Worm (Caenorhabditis elegans) whole organism, L4 larva: ENCODE data around the gene C18H7.1.

Experiments
- F37D6.2 ChIP-seq: sonication (generic microtip); optimal IDR thresholded peaks from 2 replicates; lab custom pipeline; 2016; ENCODE audit warnings: mild to moderate bottlenecking, missing genetic modification characterization, missing compliant biosample characterization
- F44E2.7 ChIP-seq: fragments of 200-800 bp; sonication (Bioruptor generic); IDR thresholded peaks from 2 replicates; pipeline ENCODE4 v2.1.2; 2022; ENCODE audit warnings: missing genetic modification characterization, missing compliant biosample characterization
- F49E8.2 ChIP-seq: sonication (generic microtip); optimal IDR thresholded peaks from 2 replicates; lab custom pipeline; 2016; ENCODE audit warnings: missing compliant biosample characterization, mild to moderate bottlenecking, missing genetic modification characterization, borderline replicate concordance
- R02D3.7 ChIP-seq: fragments of 150-350 bp; sonication (generic microtip); optimal IDR thresholded peaks from 3 replicates; lab custom pipeline; 2014; ENCODE audit warnings: missing biosample characterization, missing genetic modification characterization
- T20F7.1 ChIP-seq: fragments of 200-800 bp; sonication (Bioruptor generic); optimal IDR thresholded peaks from 2 replicates; lab custom pipeline; 2018; ENCODE audit warnings: mild to moderate bottlenecking, missing genetic modification characterization, missing compliant biosample characterization
- Y105C5A.15 ChIP-seq: fragments of 200-800 bp; sonication (Bioruptor generic); IDR thresholded peaks from 2 replicates; pipeline ENCODE4 v1.3.6; 2022; ENCODE audit warnings: missing genetic modification characterization, missing compliant biosample characterization
- Y48G9A.11 ChIP-seq: fragments of 200-800 bp; sonication (Bioruptor generic); IDR thresholded peaks from 2 replicates; pipeline ENCODE4 v1.3.6; 2022; ENCODE audit warnings: missing genetic modification reagents, missing genetic modification characterization, missing compliant biosample characterization
- aly-2 ChIP-seq: sonication (generic microtip); optimal IDR thresholded peaks from 2 replicates; lab custom pipeline; 2018; ENCODE audit warnings: missing biosample characterization, missing genetic modification characterization
- arid-1 ChIP-seq: fragments of 200-800 bp; sonication (Bioruptor generic); conservative IDR thresholded peaks from 2 replicates; pipeline ENCODE4 v1.3.6; 2022; ENCODE audit warnings: missing genetic modification reagents, missing genetic modification characterization, missing compliant biosample characterization
- ceh-20 ChIP-seq: fragments of 200-800 bp; sonication (Bioruptor generic); IDR thresholded peaks from 2 replicates; pipeline ENCODE4 v1.3.6; 2022; ENCODE audit warnings: missing genetic modification reagents, missing genetic modification characterization, missing compliant biosample characterization
- ceh-62 ChIP-seq: sonication (generic microtip); optimal IDR thresholded peaks from 2 replicates; lab custom pipeline; 2017; ENCODE audit warnings: missing biosample characterization, missing genetic modification characterization
- daf-12 ChIP-seq: fragments of 150-350 bp; optimal IDR thresholded peaks from 2 replicates; lab custom pipeline; 2014; ENCODE audit warnings: missing biosample characterization, missing genetic modification reagents, missing genetic modification characterization
- daf-16 ChIP-seq, 3 experiments: sonication (generic microtip); optimal IDR thresholded peaks; 2 replicates each; lab custom pipeline; 2016 to 2017; ENCODE audit warnings: missing genetic modification characterization in 3 of 3, missing genetic modification reagents in 3 of 3, mild to moderate bottlenecking in 2 of 3, missing compliant biosample characterization in 2 of 3, missing biosample characterization in 1 of 3, moderate library complexity in 1 of 3
- daf-19 ChIP-seq: fragments of 200-800 bp; sonication (Bioruptor generic); conservative IDR thresholded peaks from 2 replicates; pipeline ENCODE4 v1.3.6; 2022; ENCODE audit warnings: missing genetic modification characterization, missing compliant biosample characterization
- daf-8 ChIP-seq: fragments of 200-800 bp; sonication (Bioruptor generic); IDR thresholded peaks from 2 replicates; pipeline ENCODE4 v1.3.6; 2022; ENCODE audit warnings: missing genetic modification characterization, missing compliant biosample characterization
- duxl-1 ChIP-seq: sonication (generic microtip); optimal IDR thresholded peaks from 2 replicates; lab custom pipeline; 2016; ENCODE audit warnings: mild to moderate bottlenecking, missing genetic modification characterization, moderate library complexity, missing compliant biosample characterization; ENCODE audit not compliant: poor library complexity
- dve-1 ChIP-seq: sonication (generic microtip); optimal IDR thresholded peaks from 2 replicates; lab custom pipeline; 2017; ENCODE audit warnings: antibody characterized with exemption, mild to moderate bottlenecking, missing genetic modification characterization, missing compliant biosample characterization; ENCODE audit not compliant: insufficient read depth
- hlh-11 ChIP-seq: fragments of 200-800 bp; sonication (Bioruptor generic); optimal IDR thresholded peaks from 2 replicates; lab custom pipeline; 2018; ENCODE audit warnings: mild to moderate bottlenecking, missing genetic modification characterization, missing compliant biosample characterization
- hlh-30 ChIP-seq: sonication (generic microtip); optimal IDR thresholded peaks from 2 replicates; lab custom pipeline; 2017; ENCODE audit warnings: antibody characterized with exemption, mild to moderate bottlenecking, missing genetic modification characterization, missing compliant biosample characterization; ENCODE audit not compliant: insufficient read depth
- lin-13 ChIP-seq: fragments of 150-350 bp; optimal IDR thresholded peaks from 2 replicates; lab custom pipeline; 2014; ENCODE audit warnings: missing biosample characterization, missing genetic modification reagents, missing genetic modification characterization
- lin-15B ChIP-seq: fragments of 150-350 bp; sonication (generic microtip); optimal IDR thresholded peaks from 3 replicates; lab custom pipeline; 2014; ENCODE audit warnings: missing biosample characterization, missing genetic modification characterization
- lin-38 ChIP-seq: fragments of 200-800 bp; sonication (Bioruptor generic); IDR thresholded peaks from 2 replicates; pipeline ENCODE4 v1.3.6; 2022; ENCODE audit warnings: missing genetic modification reagents, missing genetic modification characterization, missing compliant biosample characterization
- lir-3 ChIP-seq: sonication (generic microtip); optimal IDR thresholded peaks from 2 replicates; lab custom pipeline; 2016; ENCODE audit warnings: mild to moderate bottlenecking, missing genetic modification characterization, missing compliant biosample characterization
- madf-9 ChIP-seq: fragments of 200-800 bp; sonication (Bioruptor generic); conservative IDR thresholded peaks from 2 replicates; pipeline ENCODE4 v1.3.6; 2022; ENCODE audit warnings: missing genetic modification reagents, missing genetic modification characterization, missing compliant biosample characterization
- mdt-29 ChIP-seq: fragments of 200-800 bp; sonication (Bioruptor generic); IDR thresholded peaks from 2 replicates; pipeline ENCODE4 v1.3.6; 2022; ENCODE audit warnings: missing genetic modification reagents, missing genetic modification characterization, missing compliant biosample characterization
- mxl-2 ChIP-seq: fragments of 200-800 bp; sonication (Bioruptor generic); conservative IDR thresholded peaks from 2 replicates; pipeline ENCODE4 v1.3.6; 2022; ENCODE audit warnings: missing genetic modification reagents, missing genetic modification characterization, missing compliant biosample characterization
- mxl-3 ChIP-seq: fragments of 200-800 bp; sonication (Bioruptor generic); optimal IDR thresholded peaks from 2 replicates; lab custom pipeline; 2018; ENCODE audit warnings: mild to moderate bottlenecking, missing genetic modification characterization, missing compliant biosample characterization
- nhr-10 ChIP-seq: fragments of 150-350 bp; optimal IDR thresholded peaks from 2 replicates; lab custom pipeline; 2014; ENCODE audit warnings: missing biosample characterization, missing genetic modification characterization
- nhr-111 ChIP-seq: fragments of 200-800 bp; sonication (Bioruptor generic); optimal IDR thresholded peaks from 2 replicates; lab custom pipeline; 2018; ENCODE audit warnings: mild to moderate bottlenecking, missing genetic modification characterization, missing compliant biosample characterization
- nhr-237 ChIP-seq: sonication (generic microtip); optimal IDR thresholded peaks from 2 replicates; lab custom pipeline; 2017; ENCODE audit warnings: missing biosample characterization, missing genetic modification characterization
- nhr-28 ChIP-seq: fragments of 150-350 bp; optimal IDR thresholded peaks from 2 replicates; lab custom pipeline; 2014; ENCODE audit warnings: missing biosample characterization, missing genetic modification characterization
- nhr-42 ChIP-seq: fragments of 200-800 bp; sonication (Bioruptor generic); IDR thresholded peaks from 2 replicates; pipeline ENCODE4 v1.3.6; 2022; ENCODE audit warnings: missing genetic modification characterization, missing compliant biosample characterization
- nhr-48 ChIP-seq: sonication (generic microtip); optimal IDR thresholded peaks from 2 replicates; lab custom pipeline; 2016; ENCODE audit warnings: mild to moderate bottlenecking, missing genetic modification characterization, missing compliant biosample characterization
- nhr-77 ChIP-seq: fragments of 150-350 bp; optimal IDR thresholded peaks from 2 replicates; lab custom pipeline; 2014; ENCODE audit warnings: missing biosample characterization, missing genetic modification characterization
- pha-4 ChIP-seq, 2 experiments: fragments of 150-350 bp in 1 of 2; fragments of 200-800 bp in 1 of 2; sonication (Bioruptor generic) in 1 of 2; IDR thresholded peaks in 1 of 2; optimal IDR thresholded peaks in 1 of 2; 2 replicates each; pipeline versions ENCODE4 v1.3.6 to Lab custom; 2014 to 2022; ENCODE audit warnings: missing genetic modification characterization in 2 of 2, missing genetic modification reagents in 2 of 2, missing biosample characterization in 1 of 2, missing compliant biosample characterization in 1 of 2
- rbr-2 ChIP-seq: sonication (generic microtip); optimal IDR thresholded peaks from 2 replicates; lab custom pipeline; 2016; ENCODE audit warnings: missing genotype, missing genetic modification characterization, missing compliant biosample characterization
- sdz-12 ChIP-seq: fragments of 200-800 bp; sonication (Bioruptor generic); optimal IDR thresholded peaks from 2 replicates; lab custom pipeline; 2018; ENCODE audit warnings: mild to moderate bottlenecking, missing genetic modification characterization, missing compliant biosample characterization
- snpc-4 ChIP-seq: fragments of 150-350 bp; optimal IDR thresholded peaks from 2 replicates; lab custom pipeline; 2014; ENCODE audit warnings: missing biosample characterization, missing genetic modification characterization
- spr-3 ChIP-seq: fragments of 200-800 bp; sonication (Bioruptor generic); optimal IDR thresholded peaks from 2 replicates; lab custom pipeline; 2018; ENCODE audit warnings: mild to moderate bottlenecking, missing genetic modification characterization, missing compliant biosample characterization
- tra-1 ChIP-seq: fragments of 200-800 bp; sonication (Bioruptor generic); IDR thresholded peaks from 2 replicates; pipeline ENCODE4 v1.3.6; 2022; ENCODE audit warnings: missing genetic modification reagents, missing genetic modification characterization, missing compliant biosample characterization
- unc-130 ChIP-seq: sonication (generic microtip); optimal IDR thresholded peaks from 2 replicates; lab custom pipeline; 2016; ENCODE audit warnings: missing genetic modification reagents, missing genetic modification characterization, missing compliant biosample characterization
- unc-62 ChIP-seq, 3 experiments: fragments of 150-350 bp in 1 of 3; sonication (generic microtip); optimal IDR thresholded peaks in 2 of 3; peaks in 1 of 3; 1 replicate in 1 of 3; 2 replicates in 2 of 3; lab custom pipeline; 2014 to 2017; ENCODE audit warnings: missing biosample characterization in 3 of 3, missing genetic modification characterization in 3 of 3, missing genetic modification reagents in 3 of 3, missing genotype in 1 of 3
- zfp-2 ChIP-seq: sonication (generic microtip); optimal IDR thresholded peaks from 2 replicates; lab custom pipeline; 2016; ENCODE audit warnings: mild to moderate bottlenecking, missing genetic modification characterization, missing compliant biosample characterization
- zip-11 ChIP-seq: fragments of 200-800 bp; sonication (Bioruptor generic); IDR thresholded peaks from 2 replicates; pipeline ENCODE4 v1.3.6; 2022; ENCODE audit warnings: missing genetic modification characterization, missing compliant biosample characterization
- zip-2 ChIP-seq: fragments of 150-350 bp; optimal IDR thresholded peaks from 2 replicates; lab custom pipeline; 2014; ENCODE audit warnings: missing biosample characterization, missing genetic modification characterization

C18H7.1 gene

DNA sequence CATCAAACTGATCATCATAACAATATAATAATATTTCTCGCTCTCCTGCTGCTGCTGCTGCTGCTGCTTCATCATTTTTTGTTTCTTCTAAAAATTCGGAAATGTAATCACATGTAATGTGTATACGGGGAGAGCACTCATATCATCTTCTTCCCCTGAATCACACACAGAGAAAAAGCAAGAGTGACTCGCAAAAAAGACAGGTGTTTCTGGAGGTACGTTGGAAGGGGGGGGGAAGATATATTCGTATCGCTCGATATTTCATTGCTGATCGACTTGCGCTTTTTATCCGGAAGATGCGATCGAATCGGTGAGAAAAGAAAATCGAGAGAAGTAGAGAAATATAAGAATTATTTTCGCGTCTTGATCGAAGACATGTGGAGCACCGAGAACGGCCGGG is 7.7 kb upstream of the C18H7.1 start:
- no peak for TF ChIP-seq zip-2
- peak in 1 of 2 experiments; percentile 20 for TF ChIP-seq daf-16 (GFP tag; optimal IDR thresholded peaks at IDR 0.05; lab: Kevin White, UChicago)
- TF ChIP-seq daf-16 (tag; optimal IDR thresholded peaks at IDR 0.05; lab: Kevin White, UChicago) = no peak
- TF ChIP-seq hlh-30 (tag; lab: Kevin White, UChicago) = peak; percentile 20

DNA sequence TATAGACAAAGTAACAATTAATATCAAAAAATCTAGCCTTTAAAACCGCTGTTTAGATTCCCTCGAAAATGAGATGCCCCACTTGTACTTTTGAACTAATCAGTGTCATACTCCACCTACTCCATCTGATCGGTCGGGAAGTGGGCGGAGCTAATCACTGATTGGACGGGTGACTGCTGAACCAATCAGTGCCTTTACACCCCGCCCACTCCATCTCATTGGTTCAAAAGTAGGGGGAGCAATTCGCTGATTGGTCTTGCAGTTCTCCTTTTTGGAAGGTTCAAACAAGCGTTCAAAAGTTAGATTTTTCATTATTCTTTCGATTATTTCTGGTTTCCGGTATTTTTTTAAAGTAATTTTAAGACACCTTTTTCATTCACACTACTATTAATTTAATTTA is 2.2 kb upstream of the C18H7.1 start:
- no peak for TF ChIP-seq sdz-12 (GFP tag; lab: Kevin White, UChicago)
- TF ChIP-seq F49E8.2 (tag; lab: Kevin White, UChicago) = no peak
- TF ChIP-seq zfp-2 = no peak
- TF ChIP-seq aly-2 (tag; lab: Kevin White, UChicago) = no peak
- no peak for TF ChIP-seq mxl-2 (GFP tag; lab: Robert Waterston, UW)
- TF ChIP-seq T20F7.1 = no peak
- TF ChIP-seq duxl-1 = no peak
- TF ChIP-seq nhr-28 = no peak
- TF ChIP-seq ceh-62 = no peak
- TF ChIP-seq spr-3 (GFP tag; lab: Kevin White, UChicago) = no peak
- no peak for TF ChIP-seq F44E2.7 (GFP tag; lab: Robert Waterston, UW)
- no peak for TF ChIP-seq nhr-42 (GFP tag; lab: Robert Waterston, UW)

ce11 chrIV:619766-620165 is 4.4 kb downstream of the C18H7.1 start:
- TF ChIP-seq unc-62 (GFP tag; optimal IDR thresholded peaks at IDR 0.05 in 1 of 2; lab: Kevin White, UChicago) (peak in 1 of 2 experiments; percentile 67), unc-62 (tag; optimal IDR thresholded peaks at IDR 0.05; lab: Kevin White, UChicago) (no peak), dve-1 (no peak)

DNA sequence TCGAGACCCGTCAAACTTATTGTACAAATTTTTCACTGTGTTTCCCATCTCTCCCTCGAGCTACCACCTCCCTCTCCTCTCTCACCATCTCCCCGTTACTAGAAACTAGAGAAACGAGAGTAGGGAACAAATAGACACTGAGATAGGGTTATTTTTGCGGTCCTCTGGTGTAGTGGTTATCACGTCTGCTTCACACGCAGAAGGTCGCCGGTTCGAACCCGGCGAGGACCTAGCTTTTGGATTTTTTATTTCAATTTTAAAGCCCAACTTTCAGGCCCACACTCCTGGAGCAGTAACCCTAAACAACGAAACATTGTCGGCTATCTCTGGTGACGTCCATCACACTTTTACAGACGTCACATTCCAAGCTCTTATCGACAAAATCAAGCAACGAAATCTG is 5.0 kb downstream of the C18H7.1 start:
- TF ChIP-seq hlh-11 (tag; lab: Kevin White, UChicago) (peak; percentile 47), nhr-111 (GFP tag; lab: Kevin White, UChicago) (peak; percentile 56), lin-15B (tag; lab: Kevin White, UChicago) (no peak), mdt-29 (GFP tag; lab: Robert Waterston, UW) (no peak), daf-8 (GFP tag; lab: Robert Waterston, UW) (no peak), nhr-48 (tag; lab: Kevin White, UChicago) (peak; percentile 21), Y48G9A.11 (GFP tag; lab: Robert Waterston, UW) (peak; percentile 56), madf-9 (GFP tag; lab: Robert Waterston, UW) (peak; percentile 67; the same call in 1 of the 2 replicates), unc-62 (GFP tag; optimal IDR thresholded peaks at IDR 0.05 in 1 of 2; lab: Kevin White, UChicago) (peak in 1 of 2 experiments; percentile 55), unc-62 (tag; optimal IDR thresholded peaks at IDR 0.05; lab: Kevin White, UChicago) (no peak), unc-130 (peak; percentile 16), arid-1 (GFP tag; lab: Robert Waterston, UW) (peak; percentile 63; the same call in 1 of the 2 replicates), lir-3 (tag; lab: Kevin White, UChicago) (peak; percentile 40), pha-4 (GFP tag; IDR thresholded peaks at IDR 0.05; lab: Robert Waterston, UW) (peak; percentile 81), pha-4 (tag; optimal IDR thresholded peaks at IDR 0.05; lab: Kevin White, UChicago) (no peak), nhr-28 (no peak), Y105C5A.15 (GFP tag; lab: Robert Waterston, UW) (0 out of 2 replicates have a peak, but pooled peaks have one; percentile 57), zip-11 (no peak), lin-13 (no peak), mxl-3 (peak; percentile 20), daf-12 (tag; lab: Kevin White, UChicago) (no peak), daf-19 (0 out of 2 replicates have a peak, but pooled peaks have one; percentile 43), ceh-20 (GFP tag; lab: Robert Waterston, UW) (0 out of 2 replicates have a peak, but pooled peaks have one; percentile 30), F37D6.2 (tag; lab: Kevin White, UChicago) (no peak), nhr-10 (tag; lab: Kevin White, UChicago) (no peak), snpc-4 (tag; lab: Kevin White, UChicago) (no peak), rbr-2 (tag; lab: Kevin White, UChicago) (peak; percentile 65), lin-38 (GFP tag; lab: Robert Waterston, UW) (no peak), R02D3.7 (tag; lab: Kevin White, UChicago) (no peak), nhr-237 (tag; lab: Kevin White, UChicago) (no peak), nhr-77 (tag; lab: Kevin White, UChicago) (peak; percentile 27), tra-1 (GFP tag; lab: Robert Waterston, UW) (peak; percentile 62)
